Worm (Caenorhabditis elegans): ENCODE results near the gene Y73B3A.11.
"Not testable (repeated sequence)": the region's sequence is repeated elsewhere in the genome, so short reads cannot be mapped to it uniquely, and the experiment has no call there.

ce11 chrX:108929-109328 lies 39.0 kb upstream of the Y73B3A.11 start, which contains the start of gene elk-2:
- not testable (repeated sequence) for TF ChIP-seq him-1, dao-5, W03F9.2 (tag; optimal IDR thresholded peaks at IDR 0.05)
